Comparison of ENCODE assay signal across 2 worm cellular contexts in the genomic region with DNA sequence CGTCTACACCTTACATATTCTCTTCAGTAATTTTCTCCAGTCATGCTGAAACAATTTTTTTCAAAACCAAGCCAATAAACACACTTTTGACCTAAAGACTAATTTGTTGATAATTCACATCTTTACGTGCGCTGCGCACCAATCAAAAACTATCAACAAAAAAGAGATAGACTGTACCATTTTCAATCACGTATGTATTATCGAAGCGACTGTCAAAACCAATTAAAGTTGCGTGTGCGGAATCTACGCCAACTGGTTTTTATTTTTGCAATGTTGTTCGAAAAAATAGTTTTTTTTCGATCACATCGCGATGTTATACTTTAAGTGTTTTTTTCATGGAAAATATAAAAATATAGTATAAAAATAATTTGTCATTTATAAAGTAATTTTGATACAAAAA.
TF ChIP-seq lines count a peak whose summit lies in the region.

No protein-coding gene starts in this region.

TF ChIP-seq in whole organism, L1 larva, 84 proteins besides CTCF, POLR2A, EP300 and RAD21 (continued from another document):
- TF ChIP-seq blmp-1 (tag; optimal IDR thresholded peaks at IDR 0.05; lab: Kevin White, UChicago) (peak; percentile 53), mep-1 (tag; optimal IDR thresholded peaks at IDR 0.05; lab: Kevin White, UChicago) (peak; percentile 3), nhr-20 (tag; optimal IDR thresholded peaks at IDR 0.05; lab: Kevin White, UChicago) (peak; percentile 62), nhr-85 (tag; lab: Kevin White, UChicago) (peak; percentile 95), jun-1 (tag; optimal IDR thresholded peaks at IDR 0.05; lab: Kevin White, UChicago) (no peak), vab-15 (tag; optimal IDR thresholded peaks at IDR 0.05; lab: Kevin White, UChicago) (peak; percentile 40), C16A3.4 (tag; optimal IDR thresholded peaks at IDR 0.05; lab: Kevin White, UChicago) (no peak)

TF ChIP-seq in whole organism, L2 larva, 48 proteins besides CTCF, POLR2A, EP300 and RAD21 (continued from another document):
- TF ChIP-seq nhr-129 (tag; optimal IDR thresholded peaks at IDR 0.05; lab: Kevin White, UChicago): no peak
- TF ChIP-seq nhr-23 (tag; optimal IDR thresholded peaks at IDR 0.05; lab: Kevin White, UChicago): no peak
- no peak for TF ChIP-seq lin-39 (tag; optimal IDR thresholded peaks at IDR 0.05; lab: Kevin White, UChicago)
- TF ChIP-seq ztf-11 (tag; optimal IDR thresholded peaks at IDR 0.05; lab: Kevin White, UChicago): no peak
- TF ChIP-seq ceh-16 (tag; optimal IDR thresholded peaks at IDR 0.05; lab: Kevin White, UChicago): no peak
- TF ChIP-seq C34F6.9 (tag; optimal IDR thresholded peaks at IDR 0.05; lab: Kevin White, UChicago): no peak
- peak; percentile 40 for TF ChIP-seq sma-3 (GFP tag; optimal IDR thresholded peaks at IDR 0.05; lab: Kevin White, UChicago)
